Worm (Caenorhabditis elegans): ENCODE data around the gene igcm-2.
A peak's percentile ranks its signal among the peaks of the same experiment; 100 is the strongest.

igcm-2 gene

DNA sequence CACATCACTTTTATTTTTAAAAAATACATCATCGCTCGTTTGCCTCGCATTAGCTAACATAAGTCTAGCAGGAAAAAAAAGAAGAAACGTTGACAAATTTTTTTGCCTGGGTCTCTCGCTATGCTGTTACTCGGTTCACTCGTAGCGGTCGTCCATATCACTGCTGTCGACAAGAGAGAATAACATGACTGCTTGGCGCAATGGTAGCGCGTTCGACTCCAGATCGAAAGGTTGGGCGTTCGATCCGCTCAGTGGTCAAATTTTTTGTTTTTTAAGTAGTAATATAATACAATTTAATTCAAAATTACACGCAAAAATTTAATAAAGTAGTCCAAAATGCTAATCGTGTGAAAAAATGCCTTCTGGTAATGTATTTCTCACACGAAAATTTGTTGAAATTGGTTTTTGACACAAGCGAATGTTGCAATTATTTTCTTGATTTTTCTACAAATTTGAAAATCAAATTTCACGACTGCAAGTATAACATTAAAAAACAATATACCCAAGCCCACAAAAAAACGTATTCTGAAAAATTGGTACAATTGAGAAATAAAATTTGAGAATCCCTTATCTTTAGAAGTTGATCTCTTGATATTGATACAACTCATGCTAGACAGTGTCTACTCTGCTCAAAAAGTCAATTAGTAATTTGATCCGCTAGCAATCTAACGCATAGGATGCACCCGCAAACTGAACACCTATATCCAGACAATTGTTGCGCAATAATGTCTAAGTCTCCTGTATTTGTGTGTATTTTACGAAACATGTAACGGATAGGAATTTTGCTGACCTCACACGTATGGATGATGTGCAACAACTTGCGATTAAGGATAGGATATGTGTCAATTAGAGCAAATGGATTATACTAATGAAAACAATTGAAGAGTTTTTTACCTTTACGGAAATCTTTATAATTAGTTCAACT is 19.9 kb downstream of the igcm-2 start (continued):
- TF ChIP-seq ceh-16 (tag; optimal IDR thresholded peaks at IDR 0.05) (no peak), peb-1 (tag; optimal IDR thresholded peaks at IDR 0.05) (no peak), nhr-12 (tag; optimal IDR thresholded peaks at IDR 0.05) (no peak), lin-11 (tag; optimal IDR thresholded peaks at IDR 0.05) (peak; percentile 12), fos-1 (tag; optimal IDR thresholded peaks at IDR 0.05) (peak; percentile 25), ztf-1 (GFP tag; conservative IDR thresholded peaks at IDR 0.05) (no peak), ceh-82 (tag; optimal IDR thresholded peaks at IDR 0.05) (no peak), unc-55 (GFP tag; optimal IDR thresholded peaks at IDR 0.05) (peak; percentile 33), R02D3.7 (tag; optimal IDR thresholded peaks at IDR 0.05) (no peak), C34F6.9 (tag; optimal IDR thresholded peaks at IDR 0.05) (peak; percentile 34), nhr-237 (tag; optimal IDR thresholded peaks at IDR 0.05) (no peak), mdl-1 (tag; optimal IDR thresholded peaks at IDR 0.05) (no peak), ztf-11 (tag; optimal IDR thresholded peaks at IDR 0.05) (no peak), alr-1 (tag; optimal IDR thresholded peaks at IDR 0.05) (no peak)

ce11 chrX:6369717-6370116 is 21.7 kb downstream of the igcm-2 start, which contains the start of gene C03B1.2:
Gene C03B1.2 (plus strand): TSS chrX:6370017.
- TF ChIP-seq aly-2 (tag; optimal IDR thresholded peaks at IDR 0.05) (no peak), lin-13 (GFP tag; optimal IDR thresholded peaks at IDR 0.05) (no peak), R02D3.7 (tag; optimal IDR thresholded peaks at IDR 0.05) (no peak), mdl-1 (tag; optimal IDR thresholded peaks at IDR 0.05) (no peak), gmeb-1 (tag; optimal IDR thresholded peaks at IDR 0.05) (no peak), ztf-4 (tag; optimal IDR thresholded peaks at IDR 0.05) (no peak), F13H6.1 (tag; optimal IDR thresholded peaks at IDR 0.05) (no peak), alr-1 (tag; optimal IDR thresholded peaks at IDR 0.05) (no peak), peb-1 (tag; optimal IDR thresholded peaks at IDR 0.05) (no peak)

- TF ChIP-seq C34F6.9 (tag; optimal IDR thresholded peaks at IDR 0.05) (no peak), nhr-25 (tag; optimal IDR thresholded peaks at IDR 0.05) (no peak), mdl-1 (tag; optimal IDR thresholded peaks at IDR 0.05) (no peak), ceh-16 (tag; optimal IDR thresholded peaks at IDR 0.05) (no peak), nhr-12 (tag; optimal IDR thresholded peaks at IDR 0.05) (no peak), fos-1 (tag; optimal IDR thresholded peaks at IDR 0.05) (no peak), nhr-77 (tag; optimal IDR thresholded peaks at IDR 0.05) (no peak), elt-3 (tag; optimal IDR thresholded peaks at IDR 0.05) (no peak), gmeb-1 (tag; optimal IDR thresholded peaks at IDR 0.05) (no peak), lin-39 (tag; optimal IDR thresholded peaks at IDR 0.05) (no peak), lsy-2 (tag; optimal IDR thresholded peaks at IDR 0.05) (no peak)
These were observed 25.7 kb downstream of the igcm-2 start, which contains the start of gene C03B1.3 for ce11 chrX:6365715-6366114. Gene C03B1.3 (plus strand): TSS chrX:6366015.

DNA sequence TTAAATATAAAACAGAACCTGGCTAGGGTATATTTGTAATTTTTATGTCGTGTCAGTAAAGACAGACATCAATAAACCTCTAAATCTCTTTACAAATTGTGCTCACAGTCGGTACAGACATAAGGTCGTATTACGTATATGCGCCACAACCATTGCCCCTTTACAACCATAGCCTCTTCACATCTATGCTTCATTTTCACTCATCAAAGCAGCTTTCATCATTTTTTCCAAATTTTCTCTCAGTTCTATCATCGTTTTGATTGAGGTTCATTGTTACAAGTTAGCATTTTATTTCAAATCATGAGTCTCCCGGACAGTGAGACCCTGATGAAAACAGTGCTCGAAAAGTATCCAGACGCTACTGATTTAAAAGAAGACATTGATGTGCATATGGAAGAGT is 27.2 kb downstream of the igcm-2 start, which contains the start of gene C03B1.4:
Gene C03B1.4 (plus strand): TSS at position 301 of the 400 bp plus-strand sequence.
- TF ChIP-seq alr-1 (tag; optimal IDR thresholded peaks at IDR 0.05) (no peak), lin-39 (tag; optimal IDR thresholded peaks at IDR 0.05) (no peak), nhr-23 (tag; optimal IDR thresholded peaks at IDR 0.05) (no peak), blmp-1 (tag; optimal IDR thresholded peaks at IDR 0.05; ENCODE audit: insufficient read depth) (no peak), ztf-11 (tag; optimal IDR thresholded peaks at IDR 0.05) (no peak), F13H6.1 (tag; optimal IDR thresholded peaks at IDR 0.05) (no peak), ceh-82 (tag; optimal IDR thresholded peaks at IDR 0.05) (no peak), elt-3 (tag; optimal IDR thresholded peaks at IDR 0.05) (no peak), ama-1 (optimal IDR thresholded peaks at IDR 0.05) (no peak), nhr-129 (tag; optimal IDR thresholded peaks at IDR 0.05) (no peak), nhr-6 (tag; optimal IDR thresholded peaks at IDR 0.05) (no peak), mbf-1 (tag; optimal IDR thresholded peaks at IDR 0.05) (no peak), nhr-25 (tag; optimal IDR thresholded peaks at IDR 0.05) (no peak), lsy-2 (tag; optimal IDR thresholded peaks at IDR 0.05) (no peak), skn-1 (tag; optimal IDR thresholded peaks at IDR 0.05) (no peak), snpc-4 (tag; optimal IDR thresholded peaks at IDR 0.05) (no peak), ztf-4 (tag; optimal IDR thresholded peaks at IDR 0.05) (no peak), unc-39 (tag; optimal IDR thresholded peaks at IDR 0.05) (no peak)

ce11 chrX:6360658-6361057 is 30.7 kb downstream of the igcm-2 start, which contains the start of gene C03B1.14:
Gene C03B1.14 (minus strand): TSS chrX:6360758.
- TF ChIP-seq unc-55 (GFP tag; optimal IDR thresholded peaks at IDR 0.05) (no peak), ztf-1 (GFP tag; conservative IDR thresholded peaks at IDR 0.05) (no peak), egl-27 (tag; optimal IDR thresholded peaks at IDR 0.05) (no peak), Y55F3AM.14 (GFP tag; optimal IDR thresholded peaks at IDR 0.05) (no peak), sma-9 (GFP tag; optimal IDR thresholded peaks at IDR 0.05) (no peak), sma-9 (tag; optimal IDR thresholded peaks at IDR 0.05) (no peak), lin-39 (tag; optimal IDR thresholded peaks at IDR 0.05) (no peak), sma-3 (GFP tag; optimal IDR thresholded peaks at IDR 0.05) (no peak), nhr-6 (tag; optimal IDR thresholded peaks at IDR 0.05) (no peak), nhr-23 (tag; optimal IDR thresholded peaks at IDR 0.05) (no peak), alr-1 (tag; optimal IDR thresholded peaks at IDR 0.05) (no peak)
